Worm (Caenorhabditis elegans): ENCODE results near the gene repo-1.

DNA sequence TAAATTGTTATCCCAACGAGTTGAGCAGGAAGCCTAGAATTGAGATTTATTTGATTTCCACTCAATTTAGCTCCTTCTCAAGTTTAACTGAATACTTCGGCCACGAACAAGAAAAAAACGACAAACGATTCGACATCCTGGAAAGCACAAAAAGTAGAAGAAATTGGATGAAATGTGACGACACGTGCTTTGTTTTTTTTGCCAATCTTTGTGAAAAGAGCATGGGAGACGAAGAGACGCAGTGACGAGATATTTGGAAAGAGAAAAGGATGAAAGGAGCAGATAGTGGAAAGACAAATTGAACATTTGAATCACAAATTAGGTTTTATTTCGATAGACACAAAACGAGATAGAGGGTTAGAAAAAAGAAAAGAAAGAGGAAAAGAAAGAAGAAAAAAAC, 30.2 kb downstream of the repo-1 start:
- no peak for TF ChIP-seq mls-2 (tag; optimal IDR thresholded peaks at IDR 0.05)
- no peak for TF ChIP-seq elt-1 (tag; optimal IDR thresholded peaks at IDR 0.05; ENCODE audit: borderline replicate concordance, insufficient read depth)
- no peak for TF ChIP-seq unc-62 (GFP tag; optimal IDR thresholded peaks at IDR 0.05)
